Worm (Caenorhabditis elegans): Measurements from ENCODE around the gene F59F5.3.
A peak's percentile ranks its signal among the peaks of the same experiment; 100 is the strongest.

Gene F59F5.3

DNA sequence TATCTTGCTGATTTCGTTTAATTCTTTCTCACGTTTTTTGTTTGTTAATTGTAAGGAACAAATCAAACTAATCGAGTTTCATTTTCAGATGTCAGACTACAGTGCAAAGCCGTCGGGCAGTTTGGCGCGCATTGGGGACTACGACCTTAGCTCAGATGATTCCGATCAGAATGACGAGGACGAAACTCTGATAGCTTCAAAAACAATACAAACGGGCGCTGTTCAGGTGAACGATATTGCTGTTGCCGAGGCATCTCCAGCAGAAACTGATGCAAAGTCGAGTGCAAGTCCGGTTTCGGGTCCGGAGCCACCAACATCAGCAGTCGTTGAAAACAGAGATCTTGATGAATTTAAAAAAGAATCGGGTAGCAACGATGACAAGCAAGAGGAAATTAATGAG lies 27.0 kb upstream of the F59F5.3 start, which contains the start of gene bet-2:
bet-2 (plus strand) TSS at position 89 of the 400 bp plus-strand sequence.
- TF ChIP-seq nhr-25 (tag; optimal IDR thresholded peaks at IDR 0.05) (no peak), aly-2 (tag; optimal IDR thresholded peaks at IDR 0.05) (no peak), ceh-82 (tag; optimal IDR thresholded peaks at IDR 0.05) (no peak), ztf-11 (tag; optimal IDR thresholded peaks at IDR 0.05) (no peak), pha-4 (tag; optimal IDR thresholded peaks at IDR 0.05) (no peak), elt-2 (tag; optimal IDR thresholded peaks at IDR 0.05) (no peak), nhr-77 (tag; optimal IDR thresholded peaks at IDR 0.05) (no peak), unc-39 (tag; optimal IDR thresholded peaks at IDR 0.05) (no peak), ceh-16 (tag; optimal IDR thresholded peaks at IDR 0.05) (no peak), pqm-1 (tag; optimal IDR thresholded peaks at IDR 0.05) (no peak), skn-1 (tag; optimal IDR thresholded peaks at IDR 0.05) (no peak), nhr-237 (tag; optimal IDR thresholded peaks at IDR 0.05) (no peak), unc-62 (GFP tag; optimal IDR thresholded peaks at IDR 0.05) (no peak), R02D3.7 (tag; optimal IDR thresholded peaks at IDR 0.05) (no peak), nhr-23 (tag; optimal IDR thresholded peaks at IDR 0.05) (no peak), egl-27 (tag; optimal IDR thresholded peaks at IDR 0.05) (no peak)

DNA sequence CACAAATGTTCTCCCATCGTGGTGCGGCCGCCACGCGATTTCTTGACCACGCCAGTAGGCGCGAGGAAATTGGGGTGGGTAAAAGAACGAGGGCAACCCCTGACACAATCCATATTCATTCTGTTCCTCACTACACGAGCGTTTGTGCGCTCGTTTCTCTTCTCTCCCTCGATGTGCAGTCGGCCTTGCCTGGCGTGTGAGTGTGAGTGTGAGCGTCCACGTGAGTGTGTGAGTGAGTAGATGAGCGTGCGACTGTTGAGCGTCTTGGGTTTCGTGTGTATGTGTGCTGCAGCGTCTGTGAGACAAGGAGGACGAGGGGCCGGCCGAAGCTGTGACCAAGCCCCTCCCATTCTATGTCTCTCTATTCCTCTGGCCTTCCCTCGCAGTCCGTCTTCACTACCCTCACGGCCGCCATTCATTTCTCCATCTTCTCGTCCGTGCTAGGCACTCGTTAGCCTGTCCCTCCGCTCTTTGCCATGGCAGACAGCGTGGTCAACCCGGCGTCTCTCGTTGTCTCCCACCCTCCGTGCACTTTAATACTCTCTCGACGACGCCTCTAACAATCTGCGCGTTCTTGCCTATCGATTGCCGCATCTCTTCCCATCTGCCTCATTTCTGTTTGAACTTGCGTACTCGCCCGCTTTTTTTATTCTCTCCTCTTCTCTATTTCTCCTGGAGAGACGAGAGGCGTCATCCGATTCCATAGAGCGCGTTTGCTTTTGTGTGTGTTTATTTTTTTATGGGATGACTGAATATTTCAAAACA lies 26.4 kb upstream of the F59F5.3 start:
- peak; percentile 73 for TF ChIP-seq pqm-1 (tag; optimal IDR thresholded peaks at IDR 0.05)
- peak; percentile 100 for TF ChIP-seq hmg-11 (tag; optimal IDR thresholded peaks at IDR 0.05)
- no peak for TF ChIP-seq nhr-28 (tag; optimal IDR thresholded peaks at IDR 0.05)
- TF ChIP-seq snpc-4 (tag; optimal IDR thresholded peaks at IDR 0.05) = peak; percentile 80
- peak; percentile 47 for TF ChIP-seq nhr-67 (tag; optimal IDR thresholded peaks at IDR 0.05)
- peak; percentile 94 for TF ChIP-seq tbx-2 (tag; optimal IDR thresholded peaks at IDR 0.05)
- TF ChIP-seq ceh-28 (tag; optimal IDR thresholded peaks at IDR 0.05) = peak; percentile 98
- TF ChIP-seq elt-1 (tag; optimal IDR thresholded peaks at IDR 0.05) = peak; percentile 80
- TF ChIP-seq ztf-4 (tag; optimal IDR thresholded peaks at IDR 0.05) = no peak
- no peak for TF ChIP-seq fkh-2 (tag; optimal IDR thresholded peaks at IDR 0.05)
- TF ChIP-seq pha-4 (tag; optimal IDR thresholded peaks at IDR 0.05) = peak; percentile 98
- TF ChIP-seq eor-1 (tag; optimal IDR thresholded peaks at IDR 0.05) = peak in 1 of 2 experiments; percentile 43
- TF ChIP-seq unc-62 (GFP tag; optimal IDR thresholded peaks at IDR 0.05) = peak; percentile 61
- TF ChIP-seq nhr-25 (tag; optimal IDR thresholded peaks at IDR 0.05) = peak; percentile 94
- TF ChIP-seq fos-1 (tag; optimal IDR thresholded peaks at IDR 0.05) = peak; percentile 39
- peak; percentile 90 for TF ChIP-seq nhr-43 (tag; optimal IDR thresholded peaks at IDR 0.05; ENCODE audit: poor library complexity, severe bottlenecking)
- TF ChIP-seq egl-27 (tag; optimal IDR thresholded peaks at IDR 0.05) = peak; percentile 63
- TF ChIP-seq zag-1 (tag; optimal IDR thresholded peaks at IDR 0.05) = peak; percentile 77
- peak; percentile 96 for TF ChIP-seq mdl-1 (tag; optimal IDR thresholded peaks at IDR 0.05)
- peak; percentile 91 for TF ChIP-seq elt-2 (tag; optimal IDR thresholded peaks at IDR 0.05)
- peak; percentile 72 for TF ChIP-seq nhr-11 (tag; optimal IDR thresholded peaks at IDR 0.05)
- no peak for TF ChIP-seq unc-39 (tag; optimal IDR thresholded peaks at IDR 0.05)
- TF ChIP-seq R02D3.7 (tag; optimal IDR thresholded peaks at IDR 0.05) = peak; percentile 80
- TF ChIP-seq ama-1 (optimal IDR thresholded peaks at IDR 0.05) = peak; percentile 79
- peak; percentile 31 for TF ChIP-seq ztf-11 (tag; optimal IDR thresholded peaks at IDR 0.05)
- no peak for TF ChIP-seq nhr-237 (tag; optimal IDR thresholded peaks at IDR 0.05)
- no peak for TF ChIP-seq mml-1 (tag; optimal IDR thresholded peaks at IDR 0.05)
- TF ChIP-seq lsy-12 (tag; optimal IDR thresholded peaks at IDR 0.05) = peak; percentile 93
- TF ChIP-seq lin-39 (tag; optimal IDR thresholded peaks at IDR 0.05) = peak; percentile 93
- no peak for TF ChIP-seq nhr-12 (tag; optimal IDR thresholded peaks at IDR 0.05)
- TF ChIP-seq nhr-76 (tag; optimal IDR thresholded peaks at IDR 0.05) = no peak
- peak; percentile 84 for TF ChIP-seq jun-1 (tag; optimal IDR thresholded peaks at IDR 0.05)
- peak; percentile 71 for TF ChIP-seq nhr-77 (tag; optimal IDR thresholded peaks at IDR 0.05)
- TF ChIP-seq egl-5 (tag; optimal IDR thresholded peaks at IDR 0.05) = peak; percentile 86
- peak; percentile 86 for TF ChIP-seq ceh-82 (tag; optimal IDR thresholded peaks at IDR 0.05)
- peak; percentile 98 for TF ChIP-seq sea-2 (GFP tag; optimal IDR thresholded peaks at IDR 0.05)
- peak; percentile 78 for TF ChIP-seq skn-1 (tag; optimal IDR thresholded peaks at IDR 0.05)
- no peak for TF ChIP-seq ZK546.5 (tag; optimal IDR thresholded peaks at IDR 0.05)
- TF ChIP-seq nfya-1 (tag; optimal IDR thresholded peaks at IDR 0.05; ENCODE audit: insufficient read depth) = peak; percentile 94
- no peak for TF ChIP-seq ceh-16 (tag; optimal IDR thresholded peaks at IDR 0.05)
- peak; percentile 80 for TF ChIP-seq fkh-10 (GFP tag; optimal IDR thresholded peaks at IDR 0.05)
- peak; percentile 77 for TF ChIP-seq aly-2 (tag; optimal IDR thresholded peaks at IDR 0.05)
- peak; percentile 94 for TF ChIP-seq nhr-23 (tag; optimal IDR thresholded peaks at IDR 0.05)
- peak in 1 of 3 experiments; percentile 59 for TF ChIP-seq elt-3 (tag; optimal IDR thresholded peaks at IDR 0.05)
- peak; percentile 90 for TF ChIP-seq lin-15B (tag; optimal IDR thresholded peaks at IDR 0.05)
- TF ChIP-seq ceh-9 (tag; optimal IDR thresholded peaks at IDR 0.05) = no peak
- TF ChIP-seq daf-12 (tag; optimal IDR thresholded peaks at IDR 0.05) = peak; percentile 13

Measured in whole organism, L3 larva.